Worm (Caenorhabditis elegans) whole organism, midembryonic: ENCODE data around the gene T27D12.1.

ENCODE experiments used
- T22C8.4 ChIP-seq: fragments of 200-800 bp; sonication (Bioruptor generic); IDR thresholded peaks from 2 replicates; pipeline ENCODE4 v1.3.6; 2022; ENCODE audit warnings: missing genetic modification characterization, missing compliant biosample characterization
- cog-1 ChIP-seq: sonication (generic microtip); optimal IDR thresholded peaks from 2 replicates; lab custom pipeline; 2016; ENCODE audit warnings: missing genetic modification characterization, missing compliant biosample characterization
- flt-1 ChIP-seq: fragments of 200-800 bp; sonication (Bioruptor generic); IDR thresholded peaks from 2 replicates; pipeline ENCODE4 v1.3.6; 2022; ENCODE audit warnings: missing genetic modification characterization, missing compliant biosample characterization
- klf-2 ChIP-seq: fragments of 200-800 bp; sonication (Bioruptor generic); conservative IDR thresholded peaks from 2 replicates; pipeline ENCODE4 v1.3.6; 2022; ENCODE audit warnings: missing genetic modification reagents, missing genetic modification characterization, missing compliant biosample characterization
- med-1 ChIP-seq: sonication (generic microtip); optimal IDR thresholded peaks from 2 replicates; lab custom pipeline; 2017; ENCODE audit warnings: missing genetic modification characterization, mild to moderate bottlenecking, missing compliant biosample characterization, antibody characterized with exemption, missing genetic modification reagents; ENCODE audit not compliant: insufficient read depth
- ref-1 ChIP-seq: fragments of 200-800 bp; sonication (Bioruptor generic); conservative IDR thresholded peaks from 2 replicates; pipeline ENCODE4 v1.3.6; 2022; ENCODE audit warnings: missing genetic modification reagents, missing genetic modification characterization, missing compliant biosample characterization
- tab-1 ChIP-seq: fragments of 200-800 bp; sonication (Bioruptor generic); IDR thresholded peaks from 2 replicates; pipeline ENCODE4 v1.3.6; 2022; ENCODE audit warnings: missing genetic modification characterization, missing compliant biosample characterization
- ztf-23 ChIP-seq: fragments of 200-800 bp; sonication (Bioruptor generic); IDR thresholded peaks from 2 replicates; pipeline ENCODE4 v1.3.6; 2022; ENCODE audit warnings: missing genetic modification reagents, missing genetic modification characterization, missing compliant biosample characterization
- ztf-29 ChIP-seq: fragments of 200-800 bp; sonication (Bioruptor generic); IDR thresholded peaks from 2 replicates; pipeline ENCODE4 v1.3.6; 2022; ENCODE audit warnings: missing genetic modification reagents, missing genetic modification characterization, missing compliant biosample characterization

DNA sequence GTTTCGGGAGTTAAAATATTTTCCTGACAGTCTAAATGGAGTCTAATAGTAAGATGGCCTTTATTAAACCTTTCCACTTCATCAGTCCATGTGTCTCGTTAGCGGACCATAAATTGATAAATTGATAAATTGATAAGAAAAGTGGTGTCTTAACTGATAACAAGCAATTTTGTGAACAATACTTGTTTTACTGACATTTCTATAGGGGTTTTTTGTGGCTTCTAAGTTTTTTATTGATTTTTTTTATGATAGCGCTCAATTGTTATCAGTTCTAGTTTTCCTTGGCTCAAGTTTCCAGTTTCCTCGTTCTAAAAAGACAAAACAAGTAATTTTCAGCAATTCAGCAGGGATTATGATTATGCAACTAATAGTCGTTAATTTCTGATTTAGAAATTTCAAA is 40.0 kb upstream of the T27D12.1 start, which contains the start of gene F43G6.17:
- TF ChIP-seq ztf-29 (GFP tag; lab: Robert Waterston, UW) (no peak), tab-1 (no peak), flt-1 (no peak), ztf-23 (GFP tag; lab: Robert Waterston, UW) (no peak), cog-1 (tag; lab: Kevin White, UChicago) (no peak), T22C8.4 (GFP tag; lab: Robert Waterston, UW) (no peak), klf-2 (GFP tag; lab: Robert Waterston, UW) (no peak), ref-1 (GFP tag; lab: Robert Waterston, UW) (no peak), med-1 (no peak)
